Fruit fly (Drosophila melanogaster): ENCODE results near the gene wkd.

- TF ChIP-seq ranshi (GFP tag; IDR thresholded peaks at IDR 0.05) (no peak), nerfin-2 (GFP tag; IDR thresholded peaks at IDR 0.05; ENCODE audit: partially characterized antibody) (no peak), gce (GFP tag; IDR thresholded peaks at IDR 0.05) (no peak), CG13894 (tag; optimal IDR thresholded peaks at IDR 0.05) (no peak), CG14667 (GFP tag; IDR thresholded peaks at IDR 0.05) (no peak), ken (GFP tag; IDR thresholded peaks at IDR 0.05) (no peak), CHES-1-like (GFP tag; optimal IDR thresholded peaks at IDR 0.05) (no peak), C15 (GFP tag; IDR thresholded peaks at IDR 0.05) (no peak), knrl (GFP tag; IDR thresholded peaks at IDR 0.05; ENCODE audit: partially characterized antibody) (no peak), Stat92E (GFP tag; optimal IDR thresholded peaks at IDR 0.05) (no peak), CG3726 (GFP tag; IDR thresholded peaks at IDR 0.05) (no peak)
Measured at dm6 chr3R:11544150-11544549, 37.2 kb upstream of the wkd start.

Measured in whole organism, embryonic.